Worm (Caenorhabditis elegans) whole organism, L2 larva: ENCODE data around the gene srd-38.
A peak's percentile ranks its signal among the peaks of the same experiment; 100 is the strongest.

Experiments used
- C34F6.9 ChIP-seq: fragments of 150-350 bp; optimal IDR thresholded peaks from 2 replicates; lab custom pipeline; 2014; ENCODE audit warnings: missing biosample characterization, missing genetic modification characterization
- F13H6.1 ChIP-seq: sonication (generic microtip); optimal IDR thresholded peaks from 2 replicates; lab custom pipeline; 2016; ENCODE audit warnings: missing genetic modification characterization, missing compliant biosample characterization
- R02D3.7 ChIP-seq: fragments of 150-350 bp; optimal IDR thresholded peaks from 2 replicates; lab custom pipeline; 2014; ENCODE audit warnings: missing biosample characterization, missing genetic modification characterization
- Y55F3AM.14 ChIP-seq: fragments of 200-800 bp; sonication (Bioruptor generic); optimal IDR thresholded peaks from 2 replicates; lab custom pipeline; 2018; ENCODE audit warnings: mild to moderate bottlenecking, missing genetic modification characterization, missing compliant biosample characterization
- ZK546.5 ChIP-seq: sonication (generic microtip); optimal IDR thresholded peaks from 2 replicates; lab custom pipeline; 2017; ENCODE audit warnings: missing biosample characterization, missing genetic modification characterization
- alr-1 ChIP-seq: fragments of 150-350 bp; optimal IDR thresholded peaks from 2 replicates; lab custom pipeline; 2014; ENCODE audit warnings: missing biosample characterization, missing genetic modification characterization
- aly-2 ChIP-seq: fragments of 150-350 bp; optimal IDR thresholded peaks from 2 replicates; lab custom pipeline; 2014; ENCODE audit warnings: missing biosample characterization, missing genetic modification characterization
- ama-1 ChIP-seq: fragments of 150-350 bp; optimal IDR thresholded peaks from 2 replicates; lab custom pipeline; 2018; ENCODE audit warnings: inconsistent platforms
- blmp-1 ChIP-seq: sonication (generic microtip); optimal IDR thresholded peaks from 2 replicates; lab custom pipeline; 2017; ENCODE audit warnings: missing genetic modification characterization, mild to moderate bottlenecking, missing compliant biosample characterization, antibody characterized with exemption, moderate library complexity; ENCODE audit not compliant: insufficient read depth
- ceh-16 ChIP-seq: fragments of 150-350 bp; optimal IDR thresholded peaks from 2 replicates; lab custom pipeline; 2014; ENCODE audit warnings: missing biosample characterization, missing genetic modification characterization
- ceh-82 ChIP-seq: fragments of 150-350 bp; optimal IDR thresholded peaks from 2 replicates; lab custom pipeline; 2014; ENCODE audit warnings: missing biosample characterization, missing genetic modification characterization
- crh-2 ChIP-seq: sonication (generic microtip); optimal IDR thresholded peaks from 2 replicates; lab custom pipeline; 2017; ENCODE audit warnings: missing biosample characterization, missing genetic modification characterization
- dmd-4 ChIP-seq: sonication (generic microtip); optimal IDR thresholded peaks from 2 replicates; lab custom pipeline; 2017; ENCODE audit warnings: missing biosample characterization, missing genetic modification characterization
- egl-27 ChIP-seq: sonication (generic microtip); optimal IDR thresholded peaks from 3 replicates; lab custom pipeline; 2017; ENCODE audit warnings: missing biosample characterization, missing genetic modification reagents, missing genetic modification characterization
- elt-1 ChIP-seq: fragments of 150-350 bp; optimal IDR thresholded peaks from 2 replicates; lab custom pipeline; 2014; ENCODE audit warnings: missing biosample characterization, missing genetic modification characterization
- elt-3 ChIP-seq: sonication (generic microtip); optimal IDR thresholded peaks from 2 replicates; lab custom pipeline; 2017; ENCODE audit warnings: missing biosample characterization, missing genetic modification characterization
- fos-1 ChIP-seq: fragments of 150-350 bp; optimal IDR thresholded peaks from 2 replicates; lab custom pipeline; 2014; ENCODE audit warnings: missing biosample characterization, missing genetic modification characterization
- gmeb-1 ChIP-seq: fragments of 150-350 bp; optimal IDR thresholded peaks from 2 replicates; lab custom pipeline; 2014; ENCODE audit warnings: missing biosample characterization, missing genetic modification characterization
- lin-11 ChIP-seq: fragments of 150-350 bp; sonication (generic microtip); optimal IDR thresholded peaks from 2 replicates; lab custom pipeline; 2014; ENCODE audit warnings: missing biosample characterization, missing genetic modification characterization, inconsistent platforms, mixed read lengths
- lin-13 ChIP-seq: fragments of 150-350 bp; optimal IDR thresholded peaks from 2 replicates; lab custom pipeline; 2014; ENCODE audit warnings: missing biosample characterization, missing genetic modification reagents, missing genetic modification characterization
- lin-39 ChIP-seq: fragments of 150-350 bp; optimal IDR thresholded peaks from 2 replicates; lab custom pipeline; 2014; ENCODE audit warnings: missing biosample characterization, missing genetic modification reagents, missing genetic modification characterization
- lsy-2 ChIP-seq, 2 experiments: fragments of 150-350 bp in 1 of 2; sonication (generic microtip) in 1 of 2; optimal IDR thresholded peaks; 2 replicates each; lab custom pipeline; 2014 to 2017; ENCODE audit warnings: missing biosample characterization in 2 of 2, missing genetic modification characterization in 2 of 2
- mab-5 ChIP-seq: fragments of 150-350 bp; optimal IDR thresholded peaks from 2 replicates; lab custom pipeline; 2014; ENCODE audit warnings: missing biosample characterization, missing genetic modification characterization
- mbf-1 ChIP-seq: sonication (generic microtip); optimal IDR thresholded peaks from 2 replicates; lab custom pipeline; 2017; ENCODE audit warnings: missing biosample characterization, missing genetic modification characterization
- mdl-1 ChIP-seq, 2 experiments: fragments of 150-350 bp in 1 of 2; sonication (generic microtip) in 1 of 2; optimal IDR thresholded peaks; 2 replicates each; lab custom pipeline; 2017; ENCODE audit warnings: missing biosample characterization in 2 of 2, missing genetic modification characterization in 2 of 2
- nhr-10 ChIP-seq: sonication (generic microtip); optimal IDR thresholded peaks from 2 replicates; lab custom pipeline; 2017; ENCODE audit warnings: missing biosample characterization, missing genetic modification characterization
- nhr-11 ChIP-seq: fragments of 150-350 bp; optimal IDR thresholded peaks from 2 replicates; lab custom pipeline; 2014; ENCODE audit warnings: missing biosample characterization, missing genetic modification characterization
- nhr-12 ChIP-seq: fragments of 150-350 bp; optimal IDR thresholded peaks from 2 replicates; lab custom pipeline; 2014; ENCODE audit warnings: missing biosample characterization, missing genetic modification characterization
- nhr-129 ChIP-seq: fragments of 150-350 bp; optimal IDR thresholded peaks from 2 replicates; lab custom pipeline; 2014; ENCODE audit warnings: missing biosample characterization, missing genetic modification characterization
- nhr-21 ChIP-seq: fragments of 150-350 bp; optimal IDR thresholded peaks from 2 replicates; lab custom pipeline; 2014; ENCODE audit warnings: missing biosample characterization, missing genetic modification characterization
- nhr-23 ChIP-seq: fragments of 150-350 bp; optimal IDR thresholded peaks from 2 replicates; lab custom pipeline; 2014; ENCODE audit warnings: missing biosample characterization, missing genetic modification reagents, missing genetic modification characterization
- nhr-237 ChIP-seq: fragments of 150-350 bp; optimal IDR thresholded peaks from 2 replicates; lab custom pipeline; 2014; ENCODE audit warnings: missing biosample characterization, missing genetic modification characterization
- nhr-25 ChIP-seq: fragments of 150-350 bp; sonication (generic microtip); optimal IDR thresholded peaks from 3 replicates; lab custom pipeline; 2014; ENCODE audit warnings: missing biosample characterization, missing genetic modification characterization
- nhr-6 ChIP-seq: fragments of 150-350 bp; optimal IDR thresholded peaks from 2 replicates; lab custom pipeline; 2014; ENCODE audit warnings: missing biosample characterization, missing genetic modification characterization
- peb-1 ChIP-seq: fragments of 150-350 bp; optimal IDR thresholded peaks from 2 replicates; lab custom pipeline; 2014; ENCODE audit warnings: missing biosample characterization, missing genetic modification characterization
- sem-4 ChIP-seq: fragments of 150-350 bp; optimal IDR thresholded peaks from 2 replicates; lab custom pipeline; 2014; ENCODE audit warnings: missing biosample characterization, missing genetic modification reagents, missing genetic modification characterization
- skn-1 ChIP-seq: sonication (generic microtip); optimal IDR thresholded peaks from 2 replicates; lab custom pipeline; 2017; ENCODE audit warnings: missing biosample characterization, missing genetic modification characterization
- sma-3 ChIP-seq: sonication (generic microtip); optimal IDR thresholded peaks from 2 replicates; lab custom pipeline; 2016; ENCODE audit warnings: missing genetic modification reagents, missing genetic modification characterization, missing compliant biosample characterization
- sma-9 ChIP-seq, 2 experiments: fragments of 150-350 bp in 1 of 2; sonication (generic microtip) in 1 of 2; optimal IDR thresholded peaks; 2 replicates each; lab custom pipeline; 2014 to 2016; ENCODE audit warnings: missing genetic modification characterization in 2 of 2, mild to moderate bottlenecking in 1 of 2, missing biosample characterization in 1 of 2, missing compliant biosample characterization in 1 of 2, missing genetic modification reagents in 1 of 2, moderate library complexity in 1 of 2
- snpc-4 ChIP-seq: fragments of 150-350 bp; optimal IDR thresholded peaks from 2 replicates; lab custom pipeline; 2014; ENCODE audit warnings: missing biosample characterization, missing genetic modification characterization
- unc-39 ChIP-seq: fragments of 150-350 bp; optimal IDR thresholded peaks from 2 replicates; lab custom pipeline; 2014; ENCODE audit warnings: missing biosample characterization, missing genetic modification characterization
- unc-55 ChIP-seq: fragments of 150-350 bp; sonication (generic microtip); optimal IDR thresholded peaks from 3 replicates; lab custom pipeline; 2014; ENCODE audit warnings: missing biosample characterization, missing genetic modification reagents, missing genetic modification characterization
- unc-62 ChIP-seq: fragments of 150-350 bp; optimal IDR thresholded peaks from 2 replicates; lab custom pipeline; 2014; ENCODE audit warnings: missing biosample characterization, missing genetic modification reagents, missing genetic modification characterization
- zag-1 ChIP-seq: fragments of 150-350 bp; optimal IDR thresholded peaks from 2 replicates; lab custom pipeline; 2014; ENCODE audit warnings: missing biosample characterization, missing genetic modification characterization
- ztf-11 ChIP-seq: sonication (generic microtip); optimal IDR thresholded peaks from 2 replicates; lab custom pipeline; 2017; ENCODE audit warnings: missing biosample characterization, missing genetic modification characterization
- ztf-4 ChIP-seq: fragments of 150-350 bp; optimal IDR thresholded peaks from 2 replicates; lab custom pipeline; 2014; ENCODE audit warnings: missing biosample characterization, missing genetic modification characterization

The srd-38 gene

ce11 chrX:13300503-13300902 is 8.9 kb downstream of the srd-38 start, which contains the start of gene srd-39:
TSS of gene srd-39 (minus strand) at chrX:13300603.
- TF ChIP-seq nhr-129 (tag; lab: Kevin White, UChicago) (no peak), mdl-1 (tag; optimal IDR thresholded peaks at IDR 0.05; lab: Kevin White, UChicago) (no peak), nhr-237 (tag; lab: Kevin White, UChicago) (no peak), Y55F3AM.14 (no peak), nhr-23 (tag; lab: Kevin White, UChicago) (no peak), nhr-11 (tag; lab: Kevin White, UChicago) (no peak), snpc-4 (tag; lab: Kevin White, UChicago) (no peak)

- TF ChIP-seq nhr-10 (tag; lab: Kevin White, UChicago) (no peak), ama-1 (no peak), lin-13 (GFP tag; lab: Kevin White, UChicago) (no peak), unc-39 (tag; lab: Kevin White, UChicago) (no peak), nhr-129 (tag; lab: Kevin White, UChicago) (no peak)
Measured at ce11 chrX:13303357-13303756, 11.8 kb downstream of the srd-38 start, which contains the start of gene srd-42. TSS of gene srd-42 (minus strand) at chrX:13303457.

- no peak for TF ChIP-seq nhr-129 (tag; lab: Kevin White, UChicago)
Measured at ce11 chrX:13305779-13306178, 14.2 kb downstream of the srd-38 start, which contains the start of gene srd-43. TSS of gene srd-43 (minus strand) at chrX:13305844.

- TF ChIP-seq ceh-82 (peak; percentile 53), lin-13 (GFP tag; lab: Kevin White, UChicago) (peak; percentile 75), lin-39 (no peak), unc-55 (GFP tag; lab: Kevin White, UChicago) (peak; percentile 90), mdl-1 (tag; optimal IDR thresholded peaks at IDR 0.05; lab: Kevin White, UChicago) (peak in 1 of 2 experiments; percentile 57), nhr-11 (tag; lab: Kevin White, UChicago) (no peak), sma-3 (peak; percentile 75), fos-1 (tag; lab: Kevin White, UChicago) (peak; percentile 87), mbf-1 (tag; lab: Kevin White, UChicago) (peak; percentile 30), nhr-25 (tag; lab: Kevin White, UChicago) (no peak), lin-11 (tag; lab: Kevin White, UChicago) (peak; percentile 83), nhr-10 (tag; lab: Kevin White, UChicago) (no peak), unc-62 (GFP tag; lab: Kevin White, UChicago) (no peak), Y55F3AM.14 (peak; percentile 73), blmp-1 (tag; lab: Kevin White, UChicago) (no peak), C34F6.9 (no peak), elt-3 (tag; lab: Kevin White, UChicago) (no peak), R02D3.7 (tag; lab: Kevin White, UChicago) (no peak), lsy-2 (tag; optimal IDR thresholded peaks at IDR 0.05; lab: Kevin White, UChicago) (peak in 1 of 2 experiments; percentile 58), ztf-4 (peak; percentile 43), sma-9 (GFP tag; optimal IDR thresholded peaks at IDR 0.05; lab: Kevin White, UChicago) (peak; percentile 89), sma-9 (tag; optimal IDR thresholded peaks at IDR 0.05; lab: Kevin White, UChicago) (no peak), ztf-11 (no peak), mab-5 (tag; lab: Kevin White, UChicago) (peak; percentile 73), nhr-6 (tag; lab: Kevin White, UChicago) (peak; percentile 73), nhr-129 (tag; lab: Kevin White, UChicago) (peak; percentile 93), peb-1 (tag; lab: Kevin White, UChicago) (no peak), crh-2 (tag; lab: Kevin White, UChicago) (peak; percentile 89), zag-1 (tag; lab: Kevin White, UChicago) (peak; percentile 65), F13H6.1 (tag; lab: Kevin White, UChicago) (peak; percentile 75), unc-39 (tag; lab: Kevin White, UChicago) (no peak), gmeb-1 (tag; lab: Kevin White, UChicago) (peak; percentile 65), alr-1 (tag; lab: Kevin White, UChicago) (no peak), egl-27 (tag; lab: Kevin White, UChicago) (peak; percentile 77), nhr-21 (peak; percentile 89), elt-1 (tag; lab: Kevin White, UChicago) (no peak), dmd-4 (tag; lab: Kevin White, UChicago) (no peak), sem-4 (tag; lab: Kevin White, UChicago) (no peak), skn-1 (tag; lab: Kevin White, UChicago) (no peak), nhr-12 (tag; lab: Kevin White, UChicago) (no peak), ama-1 (no peak), aly-2 (no peak), nhr-23 (tag; lab: Kevin White, UChicago) (no peak), ceh-16 (peak; percentile 36), ZK546.5 (tag; lab: Kevin White, UChicago) (no peak)
Measured at ce11 chrX:13306869-13307446, 15.4 kb downstream of the srd-38 start.
